Worm (Caenorhabditis elegans) whole organism, L4 larva: Measurements from ENCODE around the gene spds-1.

ENCODE experiments used
- F10B5.3 ChIP-seq: sonication (generic microtip); optimal IDR thresholded peaks from 2 replicates; lab custom pipeline; 2016; ENCODE audit warnings: mild to moderate bottlenecking, missing genetic modification characterization, missing compliant biosample characterization
- Y48G9A.11 ChIP-seq: fragments of 200-800 bp; sonication (Bioruptor generic); IDR thresholded peaks from 2 replicates; pipeline ENCODE4 v1.3.6; 2022; ENCODE audit warnings: missing genetic modification reagents, missing genetic modification characterization, missing compliant biosample characterization
- ceh-28 ChIP-seq: fragments of 150-350 bp; optimal IDR thresholded peaks from 2 replicates; lab custom pipeline; 2014; ENCODE audit warnings: missing biosample characterization, missing genetic modification reagents, missing genetic modification characterization
- ceh-44 ChIP-seq: fragments of 200-800 bp; sonication (Bioruptor generic); IDR thresholded peaks from 2 replicates; pipeline ENCODE4 v1.3.6; 2022; ENCODE audit warnings: missing genetic modification reagents, missing genetic modification characterization, missing compliant biosample characterization
- ces-1 ChIP-seq: fragments of 150-350 bp; sonication (generic microtip); optimal IDR thresholded peaks from 4 replicates; lab custom pipeline; 2014; ENCODE audit warnings: missing biosample characterization, missing genetic modification reagents, missing genetic modification characterization
- ctbp-1 ChIP-seq: fragments of 200-800 bp; sonication (Bioruptor generic); IDR thresholded peaks from 2 replicates; pipeline ENCODE4 v1.3.6; 2022; ENCODE audit warnings: missing genetic modification reagents, missing genetic modification characterization, missing compliant biosample characterization
- daf-16 ChIP-seq, 3 experiments: sonication (generic microtip); optimal IDR thresholded peaks; 2 replicates each; lab custom pipeline; 2016 to 2017; ENCODE audit warnings: missing genetic modification characterization in 3 of 3, missing genetic modification reagents in 3 of 3, mild to moderate bottlenecking in 2 of 3, missing compliant biosample characterization in 2 of 3, missing biosample characterization in 1 of 3, moderate library complexity in 1 of 3
- daf-19 ChIP-seq: fragments of 200-800 bp; sonication (Bioruptor generic); conservative IDR thresholded peaks from 2 replicates; pipeline ENCODE4 v1.3.6; 2022; ENCODE audit warnings: missing genetic modification characterization, missing compliant biosample characterization
- daf-8 ChIP-seq: fragments of 200-800 bp; sonication (Bioruptor generic); IDR thresholded peaks from 2 replicates; pipeline ENCODE4 v1.3.6; 2022; ENCODE audit warnings: missing genetic modification characterization, missing compliant biosample characterization
- dmd-6 ChIP-seq: fragments of 200-800 bp; sonication (Bioruptor generic); IDR thresholded peaks from 2 replicates; pipeline ENCODE4 v1.3.6; 2022; ENCODE audit warnings: missing genetic modification reagents, missing genetic modification characterization, missing compliant biosample characterization
- egl-27 ChIP-seq: sonication (generic microtip); optimal IDR thresholded peaks from 3 replicates; lab custom pipeline; 2017; ENCODE audit warnings: missing biosample characterization, missing genetic modification reagents, missing genetic modification characterization
- fkh-10 ChIP-seq: fragments of 150-350 bp; optimal IDR thresholded peaks from 2 replicates; lab custom pipeline; 2014; ENCODE audit warnings: missing biosample characterization, missing genetic modification reagents, missing genetic modification characterization
- gei-8 ChIP-seq: fragments of 200-800 bp; sonication (Bioruptor generic); optimal IDR thresholded peaks from 2 replicates; lab custom pipeline; 2018; ENCODE audit warnings: mild to moderate bottlenecking, missing genetic modification characterization, missing compliant biosample characterization
- hlh-11 ChIP-seq: fragments of 200-800 bp; sonication (Bioruptor generic); optimal IDR thresholded peaks from 2 replicates; lab custom pipeline; 2018; ENCODE audit warnings: mild to moderate bottlenecking, missing genetic modification characterization, missing compliant biosample characterization
- hlh-30 ChIP-seq: sonication (generic microtip); optimal IDR thresholded peaks from 2 replicates; lab custom pipeline; 2017; ENCODE audit warnings: antibody characterized with exemption, mild to moderate bottlenecking, missing genetic modification characterization, missing compliant biosample characterization; ENCODE audit not compliant: insufficient read depth
- lin-38 ChIP-seq: fragments of 200-800 bp; sonication (Bioruptor generic); IDR thresholded peaks from 2 replicates; pipeline ENCODE4 v1.3.6; 2022; ENCODE audit warnings: missing genetic modification reagents, missing genetic modification characterization, missing compliant biosample characterization
- lir-3 ChIP-seq: sonication (generic microtip); optimal IDR thresholded peaks from 2 replicates; lab custom pipeline; 2016; ENCODE audit warnings: mild to moderate bottlenecking, missing genetic modification characterization, missing compliant biosample characterization
- mdl-1 ChIP-seq, 2 experiments: fragments of 150-350 bp in 1 of 2; sonication (generic microtip) in 1 of 2; optimal IDR thresholded peaks; 2 replicates each; lab custom pipeline; 2014 to 2017; ENCODE audit warnings: missing biosample characterization in 2 of 2, missing genetic modification characterization in 2 of 2
- mep-1 ChIP-seq: fragments of 150-350 bp; sonication (generic microtip); optimal IDR thresholded peaks from 3 replicates; lab custom pipeline; 2014; ENCODE audit warnings: missing biosample characterization, missing genetic modification characterization
- nhr-102 ChIP-seq: sonication (generic microtip); optimal IDR thresholded peaks from 2 replicates; lab custom pipeline; 2016; ENCODE audit warnings: mild to moderate bottlenecking, missing genetic modification characterization, moderate library complexity, missing compliant biosample characterization
- nhr-42 ChIP-seq: fragments of 200-800 bp; sonication (Bioruptor generic); IDR thresholded peaks from 2 replicates; pipeline ENCODE4 v1.3.6; 2022; ENCODE audit warnings: missing genetic modification characterization, missing compliant biosample characterization
- nhr-6 ChIP-seq: fragments of 150-350 bp; optimal IDR thresholded peaks from 2 replicates; lab custom pipeline; 2014; ENCODE audit warnings: missing biosample characterization, missing genetic modification characterization
- pha-4 ChIP-seq, 2 experiments: fragments of 150-350 bp in 1 of 2; fragments of 200-800 bp in 1 of 2; sonication (Bioruptor generic) in 1 of 2; IDR thresholded peaks in 1 of 2; optimal IDR thresholded peaks in 1 of 2; 2 replicates each; pipeline versions ENCODE4 v1.3.6 to Lab custom; 2014 to 2022; ENCODE audit warnings: missing genetic modification characterization in 2 of 2, missing genetic modification reagents in 2 of 2, missing biosample characterization in 1 of 2, missing compliant biosample characterization in 1 of 2
- pqm-1 ChIP-seq: sonication (generic microtip); optimal IDR thresholded peaks from 2 replicates; lab custom pipeline; 2017; ENCODE audit warnings: missing biosample characterization, missing genetic modification characterization
- rbr-2 ChIP-seq: sonication (generic microtip); optimal IDR thresholded peaks from 2 replicates; lab custom pipeline; 2016; ENCODE audit warnings: missing genotype, missing genetic modification characterization, missing compliant biosample characterization
- set-16 ChIP-seq: fragments of 200-800 bp; sonication (Bioruptor generic); IDR thresholded peaks from 2 replicates; pipeline ENCODE4 v1.3.6; 2022; ENCODE audit warnings: missing genetic modification reagents, missing genetic modification characterization, missing compliant biosample characterization
- skn-1 ChIP-seq: fragments of 150-350 bp; optimal IDR thresholded peaks from 2 replicates; lab custom pipeline; 2014; ENCODE audit warnings: missing biosample characterization, missing genetic modification characterization
- snpc-1.2 ChIP-seq: fragments of 200-800 bp; sonication (Bioruptor generic); IDR thresholded peaks from 2 replicates; pipeline ENCODE4 v1.3.6; 2022; ENCODE audit warnings: missing genetic modification reagents, missing genetic modification characterization, missing compliant biosample characterization
- spr-1 ChIP-seq: sonication (generic microtip); optimal IDR thresholded peaks from 2 replicates; lab custom pipeline; 2016; ENCODE audit warnings: mild to moderate bottlenecking, missing genetic modification characterization, missing compliant biosample characterization
- tag-97 ChIP-seq: fragments of 200-800 bp; sonication (Bioruptor generic); IDR thresholded peaks from 2 replicates; pipeline ENCODE4 v1.3.6; 2022; ENCODE audit warnings: missing genetic modification characterization, missing compliant biosample characterization
- unc-62 ChIP-seq, 3 experiments: fragments of 150-350 bp in 1 of 3; sonication (generic microtip); optimal IDR thresholded peaks in 2 of 3; peaks in 1 of 3; 1 replicate in 1 of 3; 2 replicates in 2 of 3; lab custom pipeline; 2014 to 2017; ENCODE audit warnings: missing biosample characterization in 3 of 3, missing genetic modification characterization in 3 of 3, missing genetic modification reagents in 3 of 3, missing genotype in 1 of 3
- zfp-3 ChIP-seq: fragments of 200-800 bp; sonication (Bioruptor generic); conservative IDR thresholded peaks from 2 replicates; pipeline ENCODE4 v1.3.6; 2022; ENCODE audit warnings: missing genetic modification reagents, missing genetic modification characterization, missing compliant biosample characterization
- ztf-7 ChIP-seq: fragments of 150-350 bp; optimal IDR thresholded peaks from 2 replicates; lab custom pipeline; 2014; ENCODE audit warnings: missing biosample characterization, missing genetic modification characterization

Gene spds-1

DNA sequence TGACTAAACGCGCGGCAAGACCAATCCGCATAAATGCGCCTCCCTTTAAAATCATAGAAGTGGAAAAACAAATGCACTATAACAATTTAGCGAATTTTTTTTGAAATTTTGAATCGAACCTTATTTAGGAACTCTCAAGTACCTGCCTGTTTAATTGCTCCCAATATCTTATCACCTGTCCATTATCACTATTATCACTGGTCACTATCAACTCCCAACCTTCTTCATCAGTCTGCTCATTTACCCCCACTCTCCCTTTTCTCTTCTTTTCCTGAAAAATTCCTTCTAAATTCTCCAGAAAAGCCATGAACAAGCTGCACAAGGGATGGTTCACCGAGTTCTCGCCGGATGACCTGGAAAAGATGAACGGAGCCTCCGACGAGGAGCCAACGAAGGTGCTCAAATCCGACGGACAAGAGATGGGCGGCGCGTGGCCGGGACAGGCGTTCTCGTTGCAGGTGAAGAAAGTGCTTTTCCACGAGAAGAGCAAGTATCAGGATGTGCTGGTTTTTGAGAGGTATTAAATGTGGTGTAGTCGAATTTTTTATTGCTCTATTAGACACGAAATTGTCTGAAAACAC lies at the start of gene spds-1:
TSS of gene spds-1 (plus strand) at position 298 of the 581 bp plus-strand sequence.
- TF ChIP-seq hlh-11 (tag; lab: Kevin White, UChicago) (peak; percentile 8), skn-1 (tag; lab: Kevin White, UChicago) (no peak), spr-1 (tag; lab: Kevin White, UChicago) (no peak), set-16 (GFP tag; lab: Robert Waterston, UW) (peak; percentile 60), pqm-1 (tag; lab: Kevin White, UChicago) (peak; percentile 48)
- TF ChIP-seq, all 104 proteins: peak for 3

DNA sequence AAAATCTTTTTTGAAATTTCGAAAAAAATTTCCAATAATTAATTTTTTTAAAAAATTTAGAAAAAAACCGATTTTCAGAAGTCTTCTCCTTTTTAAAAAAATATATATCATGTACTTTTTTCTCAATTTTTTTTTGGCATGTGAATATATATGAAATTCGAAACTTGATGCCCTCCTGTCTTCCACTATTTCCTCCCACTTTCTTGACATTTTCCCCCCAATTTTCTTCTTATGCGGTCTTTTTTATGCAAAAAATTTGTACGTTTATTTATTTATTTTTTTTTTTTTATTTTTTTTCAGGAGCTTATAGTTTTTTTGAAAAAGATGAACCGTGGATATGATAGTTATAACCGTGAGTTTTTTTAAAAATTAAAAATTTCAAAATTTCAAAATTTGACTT lies 46.2 kb upstream of the spds-1 start, which contains the start of gene cnp-2:
TSS of gene cnp-2 (plus strand) at position 301 of the 400 bp plus-strand sequence.
- TF ChIP-seq ztf-7 (tag; lab: Kevin White, UChicago) (no peak), lin-38 (GFP tag; lab: Robert Waterston, UW) (no peak)

DNA sequence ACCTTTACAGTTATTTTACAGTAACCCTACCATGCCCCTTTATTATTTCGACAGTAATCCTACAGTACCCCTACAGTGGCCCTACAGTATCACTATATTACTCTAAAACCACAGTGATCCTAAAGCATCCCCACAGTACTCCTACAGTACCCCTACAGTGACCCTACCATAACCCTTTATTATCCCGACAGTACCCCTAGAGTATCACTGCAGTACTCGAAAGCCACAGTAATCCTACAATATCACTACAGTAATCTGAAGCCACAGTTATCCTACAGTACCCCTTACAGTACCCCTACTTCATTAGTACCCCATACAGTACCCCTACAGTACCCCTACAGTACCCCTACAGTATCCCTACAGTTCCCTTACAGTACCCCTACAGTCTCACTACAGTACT lies 42.2 kb upstream of the spds-1 start:
- TF ChIP-seq tag-97 (GFP tag; lab: Robert Waterston, UW) = no peak
- TF ChIP-seq unc-62 (GFP tag; optimal IDR thresholded peaks at IDR 0.05 in 1 of 2; lab: Kevin White, UChicago) = peak in 1 of 2 experiments; percentile 77
- no peak for TF ChIP-seq unc-62 (tag; optimal IDR thresholded peaks at IDR 0.05; lab: Kevin White, UChicago)

DNA sequence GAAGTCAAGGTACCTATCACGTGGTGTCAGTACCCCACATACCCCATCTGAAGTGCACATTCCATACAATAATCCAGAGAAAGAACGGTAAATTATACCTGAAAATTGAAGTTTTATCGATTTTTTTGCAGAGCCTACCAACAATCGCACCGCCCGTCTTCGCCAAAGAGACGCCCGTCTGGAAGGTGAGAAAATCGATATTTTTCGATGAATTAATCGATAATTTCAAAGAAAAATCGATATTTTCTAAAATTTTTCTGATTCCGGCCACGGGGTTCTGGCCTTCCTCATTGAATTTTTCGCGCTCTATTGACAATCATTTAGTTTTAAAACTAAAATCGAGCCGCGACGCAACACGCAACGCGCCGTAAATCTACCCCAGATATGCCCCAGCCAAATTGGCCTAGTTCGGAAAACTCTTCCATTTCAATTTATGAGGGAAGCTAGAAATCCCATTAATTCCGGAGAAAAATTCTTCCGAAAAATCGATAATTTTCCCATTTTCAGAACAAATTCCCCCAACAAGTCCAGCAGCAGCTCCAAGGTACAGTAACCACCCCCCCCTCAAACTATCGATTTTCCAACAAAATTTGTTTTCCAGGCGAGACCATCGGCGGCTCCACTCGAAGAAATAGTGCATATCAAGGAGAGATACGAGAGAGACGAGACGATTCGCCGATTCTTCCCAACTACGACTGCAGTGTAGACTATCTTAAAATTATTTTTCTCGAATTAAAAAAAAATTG lies 40.1 kb upstream of the spds-1 start:
- TF ChIP-seq snpc-1.2 (GFP tag; lab: Robert Waterston, UW) (0 out of 2 replicates have a peak, but pooled peaks have one; percentile 26), nhr-42 (0 out of 2 replicates have a peak, but pooled peaks have one; percentile 41), dmd-6 (GFP tag; lab: Robert Waterston, UW) (no peak), ceh-28 (peak; percentile 87), pha-4 (GFP tag; IDR thresholded peaks at IDR 0.05; lab: Robert Waterston, UW) (0 out of 2 replicates have a peak, but pooled peaks have one; percentile 26), pha-4 (tag; optimal IDR thresholded peaks at IDR 0.05; lab: Kevin White, UChicago) (no peak), nhr-102 (tag; lab: Kevin White, UChicago) (peak; percentile 40), lir-3 (tag; lab: Kevin White, UChicago) (no peak), F10B5.3 (tag; lab: Kevin White, UChicago) (peak; percentile 42), nhr-6 (no peak), lin-38 (GFP tag; lab: Robert Waterston, UW) (peak; percentile 71), daf-16 (GFP tag; optimal IDR thresholded peaks at IDR 0.05; lab: Kevin White, UChicago) (no peak), daf-16 (tag; optimal IDR thresholded peaks at IDR 0.05; lab: Kevin White, UChicago) (peak; percentile 22)

DNA sequence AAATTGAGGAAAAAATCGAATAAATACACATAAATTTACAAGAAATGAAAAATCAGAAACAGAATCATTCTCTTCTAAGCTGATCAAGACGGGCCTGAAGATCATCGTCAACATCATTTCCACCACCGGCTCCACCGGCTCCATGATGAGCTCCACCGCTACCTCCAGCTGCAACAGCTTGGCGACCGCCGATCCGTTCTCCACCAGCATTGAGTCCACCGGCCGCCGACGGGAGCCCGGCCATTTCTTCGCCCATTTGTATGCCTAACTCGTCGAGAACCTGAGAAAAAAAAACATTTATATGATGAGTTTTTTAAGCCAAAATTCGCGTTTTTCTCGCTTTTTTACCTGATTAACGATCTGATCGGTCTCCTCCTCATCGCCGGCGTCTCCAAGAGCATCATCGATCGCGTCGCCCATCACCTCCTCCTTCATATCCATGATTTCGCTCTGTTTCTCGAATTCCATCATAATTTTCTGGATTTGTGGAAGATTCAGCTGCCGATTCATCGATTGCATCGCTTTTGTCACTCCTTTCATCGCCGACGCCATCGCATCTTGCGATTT lies 39.4 kb upstream of the spds-1 start:
- TF ChIP-seq mdl-1 (tag; optimal IDR thresholded peaks at IDR 0.05; lab: Kevin White, UChicago) = no peak
- no peak for TF ChIP-seq Y48G9A.11 (GFP tag; lab: Robert Waterston, UW)
- TF ChIP-seq gei-8 (GFP tag; lab: Kevin White, UChicago) = no peak
- TF ChIP-seq set-16 (GFP tag; lab: Robert Waterston, UW) = peak; percentile 86
- TF ChIP-seq, all 104 proteins: peak for 1

DNA sequence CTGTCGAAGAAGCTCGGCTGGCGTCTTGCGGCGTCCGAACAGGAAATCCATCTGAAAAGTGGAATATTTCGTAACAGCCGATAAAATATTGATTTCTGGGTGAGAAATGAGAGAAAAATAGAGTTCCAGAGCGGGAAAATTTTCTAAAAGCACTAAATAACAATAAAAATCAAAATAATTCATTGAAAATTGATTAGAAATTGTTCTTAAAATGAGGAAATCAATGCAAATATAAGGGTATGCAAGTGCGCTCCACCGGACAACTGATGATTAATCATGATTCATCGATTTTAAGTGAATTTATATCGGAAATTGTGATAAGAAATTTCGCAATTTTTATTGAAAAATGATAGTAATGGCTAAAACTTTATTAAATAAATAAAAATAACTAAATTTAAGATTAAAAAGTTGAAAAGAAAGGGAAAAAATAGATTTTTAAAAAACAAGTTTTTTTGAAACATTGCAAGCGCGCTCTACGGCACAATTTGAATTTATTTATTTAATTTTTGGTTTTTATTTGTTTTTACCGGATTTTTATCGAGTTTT lies 38.5 kb upstream of the spds-1 start, which contains the start of the genes vps-2 and tiar-2:
TSS of gene vps-2 (minus strand) at position 51 of the 546 bp plus-strand sequence.
TSS of gene tiar-2 (plus strand) at position 520 of the 546 bp plus-strand sequence.
- TF ChIP-seq unc-62 (GFP tag; optimal IDR thresholded peaks at IDR 0.05 in 1 of 2; lab: Kevin White, UChicago) (peak in 1 of 2 experiments; percentile 64), unc-62 (tag; optimal IDR thresholded peaks at IDR 0.05; lab: Kevin White, UChicago) (no peak), daf-8 (GFP tag; lab: Robert Waterston, UW) (no peak), hlh-30 (tag; lab: Kevin White, UChicago) (peak; percentile 59), nhr-42 (no peak), lin-38 (GFP tag; lab: Robert Waterston, UW) (peak; percentile 94), ztf-7 (tag; lab: Kevin White, UChicago) (peak; percentile 80), mep-1 (tag; lab: Kevin White, UChicago) (peak; percentile 77), ces-1 (GFP tag; lab: Kevin White, UChicago) (peak; percentile 71), rbr-2 (tag; lab: Kevin White, UChicago) (peak; percentile 62), ceh-44 (GFP tag; lab: Robert Waterston, UW) (no peak), daf-19 (no peak), pqm-1 (tag; lab: Kevin White, UChicago) (peak; percentile 64), gei-8 (GFP tag; lab: Kevin White, UChicago) (no peak), daf-16 (GFP tag; optimal IDR thresholded peaks at IDR 0.05; lab: Kevin White, UChicago) (no peak), daf-16 (tag; optimal IDR thresholded peaks at IDR 0.05; lab: Kevin White, UChicago) (peak; percentile 41), fkh-10 (GFP tag; lab: Kevin White, UChicago) (peak; percentile 6), ctbp-1 (GFP tag; lab: Robert Waterston, UW) (0 out of 2 replicates have a peak, but pooled peaks have one; percentile 15), egl-27 (no peak), zfp-3 (GFP tag; lab: Robert Waterston, UW) (no peak)
